Fruit fly (Drosophila melanogaster): Measurements from ENCODE around the gene Pdp.

Pdp gene

dm6 chrX:7698000-7698896, 36.2 kb downstream of the Pdp start (continued):
- TF ChIP-seq achi (GFP tag; optimal IDR thresholded peaks at IDR 0.05): peak; percentile 93
- peak; percentile 96 for TF ChIP-seq CG31627 (GFP tag; optimal IDR thresholded peaks at IDR 0.05)
- peak; percentile 97 for TF ChIP-seq CG32006 (GFP tag; optimal IDR thresholded peaks at IDR 0.05)
- peak; percentile 94 for TF ChIP-seq Eip75B (GFP tag; optimal IDR thresholded peaks at IDR 0.05)
- peak; percentile 92 for TF ChIP-seq CG3919 (GFP tag; optimal IDR thresholded peaks at IDR 0.05)
- peak; percentile 92 for TF ChIP-seq CG11762 (GFP tag; optimal IDR thresholded peaks at IDR 0.05; ENCODE audit: insufficient read depth)
- peak; percentile 89 for TF ChIP-seq dsx (GFP tag; optimal IDR thresholded peaks at IDR 0.05; ENCODE audit: poor library complexity, severe bottlenecking)
- TF ChIP-seq Ets96B (tag; optimal IDR thresholded peaks at IDR 0.05): peak; percentile 88
- peak; percentile 97 for TF ChIP-seq Smox (GFP tag; optimal IDR thresholded peaks at IDR 0.05)
- peak; percentile 96 for TF ChIP-seq Sox14 (GFP tag; optimal IDR thresholded peaks at IDR 0.05)
- peak; percentile 99 for TF ChIP-seq svp (GFP tag)
- peak; percentile 84 for TF ChIP-seq CG16779 (tag; optimal IDR thresholded peaks at IDR 0.05)
- peak; percentile 86 to 90 for TF ChIP-seq ss (GFP tag; optimal IDR thresholded peaks at IDR 0.05)
- TF ChIP-seq pdm3 (GFP tag; optimal IDR thresholded peaks at IDR 0.05): peak; percentile 95
- peak; percentile 90 for TF ChIP-seq Lpt (GFP tag; optimal IDR thresholded peaks at IDR 0.05)
- peak; percentile 97 for TF ChIP-seq lz (GFP tag; optimal IDR thresholded peaks at IDR 0.05)
- TF ChIP-seq Ets21C (GFP tag; optimal IDR thresholded peaks at IDR 0.05): peak; percentile 91
- TF ChIP-seq Gug (GFP tag; IDR thresholded peaks at IDR 0.05): peak; percentile 95
- TF ChIP-seq CG7368 (GFP tag; optimal IDR thresholded peaks at IDR 0.05): peak; percentile 89
- peak; percentile 91 for TF ChIP-seq CG6854 (GFP tag; optimal IDR thresholded peaks at IDR 0.05)
- peak; percentile 84 for TF ChIP-seq spab (GFP tag; optimal IDR thresholded peaks at IDR 0.05)
- peak; percentile 93 for TF ChIP-seq acj6 (GFP tag; optimal IDR thresholded peaks at IDR 0.05)
- peak; percentile 90 for TF ChIP-seq Eip93F (GFP tag; optimal IDR thresholded peaks at IDR 0.05)
- peak; percentile 98 for TF ChIP-seq Eip78C (GFP tag)
- TF ChIP-seq CG8319 (GFP tag; optimal IDR thresholded peaks at IDR 0.05): peak; percentile 87
- peak; percentile 84 for TF ChIP-seq CG1621 (tag; optimal IDR thresholded peaks at IDR 0.05)
- peak; percentile 92 for TF ChIP-seq net (GFP tag; optimal IDR thresholded peaks at IDR 0.05)
- TF ChIP-seq Met (GFP tag; optimal IDR thresholded peaks at IDR 0.05): peak; percentile 98
- TF ChIP-seq fd59A (GFP tag; optimal IDR thresholded peaks at IDR 0.05): peak; percentile 82
- TF ChIP-seq esn (GFP tag; optimal IDR thresholded peaks at IDR 0.05): peak; percentile 98

DNA sequence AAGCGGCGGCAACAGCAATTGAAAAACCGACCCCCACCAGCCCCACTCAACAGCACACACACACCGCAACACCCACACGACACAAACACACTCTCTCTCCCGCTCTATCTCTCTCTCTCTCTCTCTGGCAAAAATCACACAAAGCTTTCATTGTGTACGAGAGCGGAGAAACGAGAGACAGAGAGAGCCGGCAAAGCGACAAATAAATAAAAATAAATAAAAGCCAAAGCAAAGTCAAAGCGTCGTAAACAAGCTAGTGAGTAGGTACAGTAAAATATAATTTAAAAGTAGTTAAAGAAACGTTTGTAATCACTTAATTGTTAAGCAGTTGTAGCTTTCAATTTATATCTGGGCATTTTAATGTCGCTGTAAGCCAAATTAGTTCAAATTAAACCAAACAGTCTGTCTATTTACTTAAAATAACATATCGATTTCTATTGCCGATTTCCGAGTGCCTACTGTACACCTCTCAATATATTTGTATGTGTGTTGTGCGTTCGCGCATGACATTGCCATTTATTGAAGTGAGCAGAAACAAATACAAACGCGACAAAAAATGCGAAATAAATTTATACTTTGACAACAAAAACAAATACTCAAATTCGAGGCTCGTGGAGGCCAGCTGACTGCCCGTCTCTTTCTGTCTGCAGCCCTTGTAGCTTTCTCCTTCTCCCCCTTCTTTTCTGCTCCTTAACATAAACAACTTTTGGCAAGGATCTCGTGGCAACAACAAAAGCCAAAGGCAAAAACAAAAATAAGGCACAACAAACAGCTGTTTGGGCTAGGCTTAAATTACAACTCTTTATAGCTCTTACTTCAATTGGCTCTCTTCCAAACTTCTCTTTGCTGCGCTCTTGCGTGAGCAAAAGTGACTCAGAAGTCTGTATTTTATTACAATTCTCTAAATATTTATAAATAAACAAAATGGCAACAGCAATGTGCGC, 37.5 kb downstream of the Pdp start:
- TF ChIP-seq Sox14 (GFP tag; optimal IDR thresholded peaks at IDR 0.05) (peak; percentile 96), fkh (GFP tag; optimal IDR thresholded peaks at IDR 0.05) (peak; percentile 93), CG8632 (GFP tag; optimal IDR thresholded peaks at IDR 0.05) (peak; percentile 90), Hr39 (GFP tag; optimal IDR thresholded peaks at IDR 0.05) (peak; percentile 95), Met (GFP tag; optimal IDR thresholded peaks at IDR 0.05) (peak; percentile 96), fd85E (GFP tag; optimal IDR thresholded peaks at IDR 0.05) (peak; percentile 70), CG6163 (GFP tag; IDR thresholded peaks at IDR 0.05) (peak; percentile 93), cyc (GFP tag; optimal IDR thresholded peaks at IDR 0.05) (peak; percentile 94), Smox (GFP tag; optimal IDR thresholded peaks at IDR 0.05) (peak; percentile 95), CG16779 (tag; optimal IDR thresholded peaks at IDR 0.05) (peak; percentile 83), Sox102F (GFP tag; optimal IDR thresholded peaks at IDR 0.05) (peak; percentile 94), CG6792 (GFP tag; optimal IDR thresholded peaks at IDR 0.05) (peak; percentile 92), CG7368 (GFP tag; optimal IDR thresholded peaks at IDR 0.05) (peak; percentile 83), CG15336 (GFP tag; IDR thresholded peaks at IDR 0.05) (peak; percentile 97), Ets21C (GFP tag; optimal IDR thresholded peaks at IDR 0.05) (peak; percentile 90), CG9139 (GFP tag; optimal IDR thresholded peaks at IDR 0.05) (peak; percentile 78), CG3919 (GFP tag; optimal IDR thresholded peaks at IDR 0.05) (peak; percentile 92), CG10669 (GFP tag; optimal IDR thresholded peaks at IDR 0.05) (peak; percentile 90), CG11902 (GFP tag; optimal IDR thresholded peaks at IDR 0.05) (peak; percentile 80), topi (GFP tag; optimal IDR thresholded peaks at IDR 0.05) (peak; percentile 96), CG31627 (GFP tag; optimal IDR thresholded peaks at IDR 0.05) (peak; percentile 94), Eip78C (GFP tag) (peak; percentile 98), CG4318 (GFP tag; optimal IDR thresholded peaks at IDR 0.05) (peak; percentile 91), Sox15 (GFP tag; optimal IDR thresholded peaks at IDR 0.05) (peak; percentile 84), Gug (GFP tag; IDR thresholded peaks at IDR 0.05) (peak; percentile 94), CG11294 (GFP tag; IDR thresholded peaks at IDR 0.05) (peak; percentile 91)
